Fruit fly (Drosophila melanogaster) Kc167 (cell line): ENCODE results near the gene CG31268.

Experiments used
- Myc ChIP-seq: fragments of >200 bp; optimal IDR thresholded peaks from 2 replicates; lab custom pipeline; 2017; ENCODE audit warnings: missing external identifiers
- Sin3A ChIP-seq: fragments of >200 bp; optimal IDR thresholded peaks from 2 replicates; lab custom pipeline; 2018; ENCODE audit warnings: missing external identifiers
- h ChIP-seq: fragments of >200 bp; optimal IDR thresholded peaks from 3 replicates; lab custom pipeline; 2018; ENCODE audit warnings: missing external identifiers
- insv ChIP-seq: fragments of >200 bp; optimal IDR thresholded peaks from 3 replicates; lab custom pipeline; 2018; ENCODE audit warnings: missing external identifiers
- psq ChIP-seq: fragments of >200 bp; optimal IDR thresholded peaks from 2 replicates; lab custom pipeline; 2017; ENCODE audit warnings: missing external identifiers
- ttk ChIP-seq: sonication (Bioruptor generic); optimal IDR thresholded peaks from 2 replicates; lab custom pipeline; 2017; ENCODE audit warnings: missing external identifiers

CG31268 gene

dm6 chr3R:17002218-17003110, 29.1 kb upstream of the CG31268 start, which contains the start of the genes Sf3a1 and Irc:
Sf3a1 (minus strand) TSS chr3R:17002355.
Irc (plus strand) TSS chr3R:17002875.
- no peak for TF ChIP-seq ttk (lab: Kevin White, UChicago)
- TF ChIP-seq Sin3A = no peak
- no peak for TF ChIP-seq insv (lab: Kevin White, UChicago)
- TF ChIP-seq Myc (lab: Kevin White, UChicago) = no peak
- TF ChIP-seq h = no peak
- no peak for TF ChIP-seq psq (lab: Kevin White, UChicago)

- TF ChIP-seq h (no peak), psq (lab: Kevin White, UChicago) (no peak), ttk (lab: Kevin White, UChicago) (no peak), Sin3A (no peak), Myc (lab: Kevin White, UChicago) (no peak), insv (lab: Kevin White, UChicago) (no peak)
These were observed 28.1 kb upstream of the CG31268 start for dm6 chr3R:17003468-17003867.

dm6 chr3R:17007336-17007735, 24.3 kb upstream of the CG31268 start:
- TF ChIP-seq Sin3A = no peak
- TF ChIP-seq h = no peak
- no peak for TF ChIP-seq insv (lab: Kevin White, UChicago)
- no peak for TF ChIP-seq psq (lab: Kevin White, UChicago)
- no peak for TF ChIP-seq Myc (lab: Kevin White, UChicago)
- no peak for TF ChIP-seq ttk (lab: Kevin White, UChicago)

- TF ChIP-seq Myc (lab: Kevin White, UChicago) (no peak), Sin3A (no peak), insv (lab: Kevin White, UChicago) (no peak)
These were observed 23.5 kb upstream of the CG31268 start, which contains the start of gene CG8907 for dm6 chr3R:17008018-17008674. CG8907 (plus strand) TSS chr3R:17008269.

dm6 chr3R:17008675-17009022, 23.0 kb upstream of the CG31268 start:
- no peak for TF ChIP-seq h
- TF ChIP-seq Sin3A = no peak
- no peak for TF ChIP-seq ttk (lab: Kevin White, UChicago)
- TF ChIP-seq insv (lab: Kevin White, UChicago) = no peak
- no peak for TF ChIP-seq Myc (lab: Kevin White, UChicago)
- TF ChIP-seq psq (lab: Kevin White, UChicago) = no peak

- TF ChIP-seq Myc (lab: Kevin White, UChicago) (no peak), ttk (lab: Kevin White, UChicago) (no peak), insv (lab: Kevin White, UChicago) (no peak), psq (lab: Kevin White, UChicago) (no peak), Sin3A (no peak), h (no peak)
These were observed 17.3 kb upstream of the CG31268 start, which contains the start of gene Pxd for dm6 chr3R:17014276-17014675. Pxd (plus strand) TSS chr3R:17014576.

dm6 chr3R:17016193-17016592, 15.4 kb upstream of the CG31268 start:
- TF ChIP-seq Sin3A (no peak), h (no peak), ttk (lab: Kevin White, UChicago) (no peak), psq (lab: Kevin White, UChicago) (no peak), Myc (lab: Kevin White, UChicago) (no peak)

dm6 chr3R:17018902-17019527, 12.6 kb upstream of the CG31268 start:
- TF ChIP-seq h = no peak
- TF ChIP-seq Sin3A = no peak
- TF ChIP-seq psq (lab: Kevin White, UChicago) = no peak
- TF ChIP-seq ttk (lab: Kevin White, UChicago) = no peak
- no peak for TF ChIP-seq insv (lab: Kevin White, UChicago)
- TF ChIP-seq Myc (lab: Kevin White, UChicago) = no peak

- no peak for TF ChIP-seq Myc (lab: Kevin White, UChicago)
- no peak for TF ChIP-seq ttk (lab: Kevin White, UChicago)
- TF ChIP-seq insv (lab: Kevin White, UChicago) = no peak
- TF ChIP-seq h = no peak
- no peak for TF ChIP-seq psq (lab: Kevin White, UChicago)
- TF ChIP-seq Sin3A = no peak
These were observed 10.6 kb upstream of the CG31268 start, which contains the start of gene Adsl for dm6 chr3R:17020956-17021355. Adsl (minus strand) TSS chr3R:17021120.

- TF ChIP-seq h (no peak), ttk (lab: Kevin White, UChicago) (no peak), insv (lab: Kevin White, UChicago) (no peak), psq (lab: Kevin White, UChicago) (no peak), Myc (lab: Kevin White, UChicago) (no peak), Sin3A (no peak)
These were observed 3.2 kb upstream of the CG31268 start, which contains the start of gene CG5225 for dm6 chr3R:17028393-17028792. CG5225 (plus strand) TSS chr3R:17028693.

dm6 chr3R:17029796-17030195, 1.8 kb upstream of the CG31268 start:
- TF ChIP-seq h (no peak), Myc (lab: Kevin White, UChicago) (no peak), ttk (lab: Kevin White, UChicago) (no peak)

- TF ChIP-seq psq (lab: Kevin White, UChicago) (no peak), ttk (lab: Kevin White, UChicago) (no peak), Sin3A (no peak), Myc (lab: Kevin White, UChicago) (no peak), insv (lab: Kevin White, UChicago) (no peak), h (no peak)
These were observed 4.3 kb downstream of the CG31268 start, which contains the start of gene CG4009 for dm6 chr3R:17035945-17036344. CG4009 (minus strand) TSS chr3R:17036045.
